Fruit fly (Drosophila melanogaster): ENCODE results near the gene Rtel1.

Gene Rtel1

dm6 chrX:5718476-5719012 lies 29.0 kb upstream of the Rtel1 start (continued):
- TF ChIP-seq seq (GFP tag; IDR thresholded peaks at IDR 0.05) = peak; percentile 46; the same call in 1 of the 2 replicates
- TF ChIP-seq knrl (GFP tag; IDR thresholded peaks at IDR 0.05; ENCODE audit: partially characterized antibody) = no peak
- TF ChIP-seq toy (GFP tag; IDR thresholded peaks at IDR 0.05) = 0 out of 2 replicates have a peak, but pooled peaks have one; percentile 10
- no peak for TF ChIP-seq CG31388 (GFP tag; optimal IDR thresholded peaks at IDR 0.05)
- TF ChIP-seq CG7745 (tag; optimal IDR thresholded peaks at IDR 0.05) = no peak
- TF ChIP-seq CG9797 (GFP tag; optimal IDR thresholded peaks at IDR 0.05) = no peak
- TF ChIP-seq CHES-1-like (GFP tag; optimal IDR thresholded peaks at IDR 0.05) = no peak
- peak; percentile 92 for TF ChIP-seq sug (tag; optimal IDR thresholded peaks at IDR 0.05)
- TF ChIP-seq jigr1 (GFP tag; IDR thresholded peaks at IDR 0.05) = no peak
- TF ChIP-seq pfk (GFP tag; optimal IDR thresholded peaks at IDR 0.05) = no peak
- TF ChIP-seq CG8478 (optimal IDR thresholded peaks at IDR 0.05) = no peak
- no peak for TF ChIP-seq CG1602 (GFP tag; optimal IDR thresholded peaks at IDR 0.05)
- TF ChIP-seq cg (GFP tag; optimal IDR thresholded peaks at IDR 0.05) = no peak
- TF ChIP-seq ase (GFP tag; IDR thresholded peaks at IDR 0.05) = peak; percentile 16; the same call in 1 of the 3 replicates
- TF ChIP-seq psq (GFP tag; optimal IDR thresholded peaks at IDR 0.05) = no peak
- TF ChIP-seq CG4854 (GFP tag; optimal IDR thresholded peaks at IDR 0.05) = no peak
- TF ChIP-seq CG11093 (GFP tag; IDR thresholded peaks at IDR 0.05) = no peak
- peak; percentile 41; the same call in 1 of the 2 replicates for TF ChIP-seq Xrp1 (GFP tag; IDR thresholded peaks at IDR 0.05)
- TF ChIP-seq ash1 (GFP tag; optimal IDR thresholded peaks at IDR 0.05) = no peak
- no peak for TF ChIP-seq ro (GFP tag; IDR thresholded peaks at IDR 0.05)
- no peak for TF ChIP-seq CG30431 (GFP tag; optimal IDR thresholded peaks at IDR 0.05)
- no peak for TF ChIP-seq dati (GFP tag; IDR thresholded peaks at IDR 0.05)
- TF ChIP-seq CG7839 (tag; optimal IDR thresholded peaks at IDR 0.05) = peak; percentile 79
- peak; percentile 69 for TF ChIP-seq tgo (GFP tag; IDR thresholded peaks at IDR 0.05)
- TF ChIP-seq klu (GFP tag; IDR thresholded peaks at IDR 0.05) = no peak
- no peak for TF ChIP-seq CG6272 (GFP tag; IDR thresholded peaks at IDR 0.05)
- no peak for TF ChIP-seq NC2β (GFP tag; optimal IDR thresholded peaks at IDR 0.05)
- no peak for TF ChIP-seq TFAM (GFP tag; optimal IDR thresholded peaks at IDR 0.05)
- TF ChIP-seq Mad (GFP tag; optimal IDR thresholded peaks at IDR 0.05) = no peak
- no peak for TF ChIP-seq Abd-B (GFP tag; optimal IDR thresholded peaks at IDR 0.05)
- no peak for TF ChIP-seq slou (GFP tag; optimal IDR thresholded peaks at IDR 0.05)
- TF ChIP-seq ham (GFP tag; IDR thresholded peaks at IDR 0.05) = no peak
- no peak for TF ChIP-seq YL-1 (GFP tag; optimal IDR thresholded peaks at IDR 0.05)
- TF ChIP-seq CG18262 (tag; optimal IDR thresholded peaks at IDR 0.05) = peak; percentile 34
- no peak for TF ChIP-seq tna (GFP tag; IDR thresholded peaks at IDR 0.05; ENCODE audit: partially characterized antibody)
- no peak for TF ChIP-seq mirr (GFP tag; optimal IDR thresholded peaks at IDR 0.05)
- TF ChIP-seq CG5245 (GFP tag; optimal IDR thresholded peaks at IDR 0.05) = peak; percentile 8
- peak; percentile 68 for TF ChIP-seq Dek (tag; optimal IDR thresholded peaks at IDR 0.05)
- peak; percentile 85 for TF ChIP-seq CG13894 (tag; optimal IDR thresholded peaks at IDR 0.05)
- TF ChIP-seq CG34224 (GFP tag; IDR thresholded peaks at IDR 0.05; ENCODE audit: partially characterized antibody) = no peak
- TF ChIP-seq chn (GFP tag; optimal IDR thresholded peaks at IDR 0.05) = no peak
- TF ChIP-seq CG18011 (GFP tag; optimal IDR thresholded peaks at IDR 0.05) = no peak
- no peak for TF ChIP-seq CG17186 (GFP tag; optimal IDR thresholded peaks at IDR 0.05)
- TF ChIP-seq gro (GFP tag; optimal IDR thresholded peaks at IDR 0.05) = no peak
- no peak for TF ChIP-seq Bteb2 (GFP tag; optimal IDR thresholded peaks at IDR 0.05)
- TF ChIP-seq Ssrp (tag; optimal IDR thresholded peaks at IDR 0.05) = no peak
- TF ChIP-seq CG3995 (GFP tag; optimal IDR thresholded peaks at IDR 0.05) = no peak
- TF ChIP-seq CG12744 (GFP tag; optimal IDR thresholded peaks at IDR 0.05) = no peak
- no peak for TF ChIP-seq CG5953 (GFP tag; IDR thresholded peaks at IDR 0.05)
- no peak for TF ChIP-seq fd64A (GFP tag; optimal IDR thresholded peaks at IDR 0.05)
- peak; percentile 61 for TF ChIP-seq H2.0 (GFP tag; IDR thresholded peaks at IDR 0.05)
- 0 out of 2 replicates have a peak, but pooled peaks have one; percentile 22 for TF ChIP-seq sens-2 (GFP tag; IDR thresholded peaks at IDR 0.05)

All from whole organism, embryonic.